Fruit fly (Drosophila melanogaster): ENCODE results near the gene frma.

frma gene

dm6 chrX:5495901-5496300 lies at the start of gene frma:
Gene frma (minus strand): TSS chrX:5496052.
- no peak for TF ChIP-seq gl (tag; optimal IDR thresholded peaks at IDR 0.05)
- TF ChIP-seq CG9948 (tag; optimal IDR thresholded peaks at IDR 0.05): no peak
- TF ChIP-seq Snoo (tag; optimal IDR thresholded peaks at IDR 0.05): no peak
- TF ChIP-seq CG17806 (tag; optimal IDR thresholded peaks at IDR 0.05): no peak
- no peak for TF ChIP-seq EcR (GFP tag; optimal IDR thresholded peaks at IDR 0.05)
- TF ChIP-seq CG12605 (GFP tag; IDR thresholded peaks at IDR 0.05): no peak
- no peak for TF ChIP-seq CG34367 (tag; optimal IDR thresholded peaks at IDR 0.05)
- TF ChIP-seq CG8159 (tag; optimal IDR thresholded peaks at IDR 0.05): no peak
- TF ChIP-seq CG32121 (GFP tag; IDR thresholded peaks at IDR 0.05): no peak
- no peak for TF ChIP-seq Pif1A (GFP tag; optimal IDR thresholded peaks at IDR 0.05)
- no peak for TF ChIP-seq Ets98B (GFP tag; IDR thresholded peaks at IDR 0.05)

DNA sequence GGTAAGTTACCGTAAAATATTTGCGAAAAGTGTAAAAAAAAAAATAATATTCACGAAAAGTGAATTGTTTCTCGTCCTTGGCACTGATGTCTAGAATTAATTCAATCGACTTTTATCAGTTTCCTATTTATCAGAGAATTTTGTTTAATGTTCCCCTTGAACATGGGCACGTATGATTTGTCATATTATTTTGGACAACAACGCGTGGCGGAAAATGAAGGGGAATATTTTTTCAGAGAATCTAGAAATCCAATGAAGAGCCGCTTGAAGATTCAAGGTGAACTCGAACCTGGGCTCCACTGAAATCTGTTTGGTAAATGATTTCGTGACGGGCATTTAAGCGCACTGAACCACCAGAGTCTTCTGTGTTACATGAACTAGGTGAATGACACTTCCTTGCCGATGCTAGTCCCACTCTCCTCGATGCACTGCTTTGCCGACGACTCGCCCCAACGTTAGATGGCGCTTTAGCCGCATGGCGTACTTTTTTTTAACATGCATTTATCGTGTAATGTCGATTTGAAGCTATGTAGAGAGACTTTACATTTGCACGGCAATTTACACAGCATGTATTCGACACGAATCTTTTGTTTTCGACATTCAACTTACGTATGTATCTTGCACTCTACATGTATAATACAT lies 28.5 kb upstream of the frma start:
- peak; percentile 36; the same call in 1 of the 2 replicates for TF ChIP-seq CG12605 (GFP tag; IDR thresholded peaks at IDR 0.05)
- no peak for TF ChIP-seq fd96Ca (GFP tag; IDR thresholded peaks at IDR 0.05)
- TF ChIP-seq CG8159 (tag; optimal IDR thresholded peaks at IDR 0.05): no peak
- TF ChIP-seq CG8301 (tag; optimal IDR thresholded peaks at IDR 0.05): no peak
- TF ChIP-seq CG15710 (tag; optimal IDR thresholded peaks at IDR 0.05): no peak
- TF ChIP-seq Snoo (tag; optimal IDR thresholded peaks at IDR 0.05): no peak
- peak; percentile 37; the same call in 1 of the 2 replicates for TF ChIP-seq CG10348 (GFP tag; IDR thresholded peaks at IDR 0.05)
- peak; percentile 32 for TF ChIP-seq EcR (GFP tag; optimal IDR thresholded peaks at IDR 0.05)
- no peak for TF ChIP-seq CG4496 (GFP tag; IDR thresholded peaks at IDR 0.05)
- TF ChIP-seq Pif1B (GFP tag; optimal IDR thresholded peaks at IDR 0.05): no peak
- no peak for TF ChIP-seq CG9948 (tag; optimal IDR thresholded peaks at IDR 0.05)
- no peak for TF ChIP-seq CG13204 (GFP tag; optimal IDR thresholded peaks at IDR 0.05)
- peak; percentile 43; the same call in 1 of the 2 replicates for TF ChIP-seq Ets98B (GFP tag; IDR thresholded peaks at IDR 0.05)
- TF ChIP-seq rn (GFP tag; IDR thresholded peaks at IDR 0.05): no peak
- no peak for TF ChIP-seq CG14655 (GFP tag; optimal IDR thresholded peaks at IDR 0.05)
- TF ChIP-seq CG32121 (GFP tag; IDR thresholded peaks at IDR 0.05): peak; percentile 26; the same call in 1 of the 2 replicates
- no peak for TF ChIP-seq D1 (tag; optimal IDR thresholded peaks at IDR 0.05)
- no peak for TF ChIP-seq CG17806 (tag; optimal IDR thresholded peaks at IDR 0.05)
- no peak for TF ChIP-seq CG34367 (tag; optimal IDR thresholded peaks at IDR 0.05)
- TF ChIP-seq Pif1A (GFP tag; optimal IDR thresholded peaks at IDR 0.05): no peak
- no peak for TF ChIP-seq gl (tag; optimal IDR thresholded peaks at IDR 0.05)

- TF ChIP-seq Ets98B (GFP tag; IDR thresholded peaks at IDR 0.05) (peak; percentile 8; the same call in 1 of the 2 replicates), CG13204 (GFP tag; optimal IDR thresholded peaks at IDR 0.05) (no peak), CG10348 (GFP tag; IDR thresholded peaks at IDR 0.05) (no peak), CG8159 (tag; optimal IDR thresholded peaks at IDR 0.05) (no peak), D1 (tag; optimal IDR thresholded peaks at IDR 0.05) (no peak), CG34367 (tag; optimal IDR thresholded peaks at IDR 0.05) (no peak), rn (GFP tag; IDR thresholded peaks at IDR 0.05) (no peak), CG4496 (GFP tag; IDR thresholded peaks at IDR 0.05) (no peak)
Observed at dm6 chrX:5518196-5518595, 22.3 kb upstream of the frma start.

- no peak for TF ChIP-seq Snoo (tag; optimal IDR thresholded peaks at IDR 0.05)
- TF ChIP-seq rn (GFP tag; IDR thresholded peaks at IDR 0.05): no peak
- TF ChIP-seq CG32121 (GFP tag; IDR thresholded peaks at IDR 0.05): peak; percentile 16; the same call in 1 of the 2 replicates
- peak; percentile 55; the same call in 1 of the 2 replicates for TF ChIP-seq CG12605 (GFP tag; IDR thresholded peaks at IDR 0.05)
- peak; percentile 50 for TF ChIP-seq Pif1B (GFP tag; optimal IDR thresholded peaks at IDR 0.05)
- TF ChIP-seq CG13204 (GFP tag; optimal IDR thresholded peaks at IDR 0.05): peak; percentile 6
- peak; percentile 27 for TF ChIP-seq CG14655 (GFP tag; optimal IDR thresholded peaks at IDR 0.05)
- no peak for TF ChIP-seq CG10348 (GFP tag; IDR thresholded peaks at IDR 0.05)
- peak; percentile 21 for TF ChIP-seq CG8301 (tag; optimal IDR thresholded peaks at IDR 0.05)
- no peak; the same call in 1 of the 2 replicates for TF ChIP-seq Ets98B (GFP tag; IDR thresholded peaks at IDR 0.05)
- TF ChIP-seq fd96Ca (GFP tag; IDR thresholded peaks at IDR 0.05): peak; percentile 63; the same call in 2 of the 3 replicates
- TF ChIP-seq CG9948 (tag; optimal IDR thresholded peaks at IDR 0.05): no peak
- TF ChIP-seq gl (tag; optimal IDR thresholded peaks at IDR 0.05): no peak
- no peak for TF ChIP-seq CG34367 (tag; optimal IDR thresholded peaks at IDR 0.05)
- no peak for TF ChIP-seq CG15710 (tag; optimal IDR thresholded peaks at IDR 0.05)
- peak; percentile 21 for TF ChIP-seq Pif1A (GFP tag; optimal IDR thresholded peaks at IDR 0.05)
- TF ChIP-seq CG8159 (tag; optimal IDR thresholded peaks at IDR 0.05): no peak
- TF ChIP-seq CG17806 (tag; optimal IDR thresholded peaks at IDR 0.05): peak; percentile 5
- TF ChIP-seq EcR (GFP tag; optimal IDR thresholded peaks at IDR 0.05): no peak
- TF ChIP-seq CG4496 (GFP tag; IDR thresholded peaks at IDR 0.05): peak; percentile 42; the same call in 1 of the 3 replicates
- no peak for TF ChIP-seq D1 (tag; optimal IDR thresholded peaks at IDR 0.05)
Observed at dm6 chrX:5516783-5517571, 21.1 kb upstream of the frma start.

DNA sequence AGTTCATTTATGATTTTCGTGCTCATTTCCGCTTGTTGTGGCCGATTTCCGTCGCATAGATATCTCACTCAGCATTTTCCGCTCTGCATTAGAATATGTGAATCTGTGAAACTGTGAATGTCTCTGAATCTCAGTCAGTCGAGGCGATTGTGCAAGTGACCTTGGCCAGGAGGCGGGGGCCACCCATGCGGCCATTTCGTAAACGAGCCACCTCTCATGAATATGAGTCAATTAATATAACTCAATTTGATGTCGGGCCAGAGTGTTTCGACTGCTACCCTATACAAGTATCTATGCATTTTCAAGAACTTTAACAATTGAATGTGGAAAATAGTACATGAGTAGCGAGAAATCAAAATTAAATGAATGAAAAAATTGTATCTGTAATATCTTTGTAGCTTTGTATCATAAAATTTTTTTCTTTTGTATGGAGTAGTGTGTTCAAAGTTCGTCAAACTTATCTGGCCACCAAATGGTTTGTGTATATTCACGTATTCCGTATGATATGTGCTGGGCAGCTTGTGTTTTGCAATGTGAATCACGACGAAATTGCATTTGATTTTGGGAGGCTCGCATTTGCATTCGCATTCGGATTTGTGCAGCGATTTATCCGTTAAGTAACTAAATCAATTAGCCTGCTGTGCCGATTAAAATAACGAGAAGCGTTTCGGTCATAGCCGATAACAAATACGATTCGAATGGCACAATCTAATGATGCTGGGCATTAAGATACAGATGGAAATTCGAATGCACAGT lies 20.2 kb upstream of the frma start, which contains the start of gene CG12730:
Gene CG12730, plus strand, starts transcription at position 706 of the 756 bp plus-strand sequence.
- TF ChIP-seq fd96Ca (GFP tag; IDR thresholded peaks at IDR 0.05) (0 out of 3 replicates have a peak, but pooled peaks have one; percentile 7), CG8159 (tag; optimal IDR thresholded peaks at IDR 0.05) (no peak), Pif1B (GFP tag; optimal IDR thresholded peaks at IDR 0.05) (no peak), Snoo (tag; optimal IDR thresholded peaks at IDR 0.05) (no peak), Ets98B (GFP tag; IDR thresholded peaks at IDR 0.05) (peak; percentile 53), CG17806 (tag; optimal IDR thresholded peaks at IDR 0.05) (no peak), CG8301 (tag; optimal IDR thresholded peaks at IDR 0.05) (no peak), CG32121 (GFP tag; IDR thresholded peaks at IDR 0.05) (peak; percentile 65), CG12605 (GFP tag; IDR thresholded peaks at IDR 0.05) (no peak), CG14655 (GFP tag; optimal IDR thresholded peaks at IDR 0.05) (no peak), Pif1A (GFP tag; optimal IDR thresholded peaks at IDR 0.05) (no peak), EcR (GFP tag; optimal IDR thresholded peaks at IDR 0.05) (no peak), gl (tag; optimal IDR thresholded peaks at IDR 0.05) (no peak), CG4496 (GFP tag; IDR thresholded peaks at IDR 0.05) (peak; percentile 57), CG34367 (tag; optimal IDR thresholded peaks at IDR 0.05) (no peak)
